Worm (Caenorhabditis elegans) whole organism, L4/young adult: ENCODE data around the gene Y73B6A.1.

Experiments
- W03F9.2 ChIP-seq: fragments of 150-350 bp; optimal IDR thresholded peaks from 2 replicates; lab custom pipeline; 2014; ENCODE audit warnings: missing biosample characterization, missing genetic modification characterization
- dao-5 ChIP-seq: sonication (generic microtip); optimal IDR thresholded peaks from 2 replicates; lab custom pipeline; 2016; ENCODE audit warnings: missing genotype, missing genetic modification characterization, moderate library complexity, missing compliant biosample characterization
- him-1 ChIP-seq: sonication (generic microtip); optimal IDR thresholded peaks from 2 replicates; lab custom pipeline; 2016; ENCODE audit warnings: missing genotype, missing genetic modification reagents, missing genetic modification characterization, missing compliant biosample characterization

The Y73B6A.1 gene

DNA sequence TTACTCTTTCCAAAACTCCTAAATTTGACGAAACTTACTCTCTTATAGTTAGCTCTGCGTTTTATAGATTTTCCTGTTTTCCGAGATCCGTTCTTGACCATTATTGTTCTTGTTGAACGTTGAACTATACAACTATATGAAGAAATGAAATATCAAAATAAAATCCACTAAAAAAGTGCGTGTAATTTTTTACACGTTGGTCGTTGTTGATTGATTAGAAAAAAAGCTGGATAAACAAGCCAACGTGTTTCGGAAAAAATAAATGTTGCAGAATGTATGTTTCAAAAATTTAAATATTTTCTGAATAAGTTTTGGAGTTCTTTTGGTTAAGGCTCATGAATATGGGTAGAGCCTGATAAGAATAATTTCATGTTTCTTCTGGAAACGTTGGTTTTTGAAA, at the start of gene Y73B6A.1:
Gene Y73B6A.1 (minus strand): TSS at position 101 of the 400 bp plus-strand sequence.
- TF ChIP-seq dao-5 (tag; lab: Kevin White, UChicago) (no peak), him-1 (tag; lab: Kevin White, UChicago) (no peak), W03F9.2 (no peak)

- TF ChIP-seq him-1 (tag; lab: Kevin White, UChicago) (no peak), dao-5 (tag; lab: Kevin White, UChicago) (no peak), W03F9.2 (no peak)
Observed at ce11 chrIV:6664336-6664735, 3.5 kb downstream of the Y73B6A.1 start.

DNA sequence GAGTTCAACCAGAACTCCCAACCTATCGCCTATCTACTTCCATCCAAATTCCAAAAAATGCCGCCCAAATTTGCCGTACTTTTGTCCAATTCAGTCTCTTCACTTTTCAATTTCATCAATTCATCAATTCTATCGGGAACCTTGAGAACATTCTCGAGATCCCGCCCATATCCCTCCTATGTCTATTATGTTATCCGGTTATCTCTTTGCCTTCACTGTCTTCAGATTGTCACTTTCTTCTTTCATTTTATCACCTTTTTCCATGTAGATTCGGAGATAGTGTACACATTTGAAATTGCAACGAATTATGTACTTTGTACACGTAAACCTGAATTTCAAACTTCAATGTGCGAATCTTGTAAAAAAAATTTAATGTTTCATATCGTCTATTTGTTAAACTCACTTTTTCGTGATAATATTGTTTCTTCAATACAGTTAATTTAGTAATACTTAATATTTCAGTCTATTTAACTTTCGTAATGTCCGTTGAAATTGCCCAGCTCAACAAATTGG, 10.2 kb downstream of the Y73B6A.1 start, which contains the start of gene C01B10.11:
Gene C01B10.11 (plus strand): TSS at position 463 of the 513 bp plus-strand sequence.
- no peak for TF ChIP-seq W03F9.2
- TF ChIP-seq him-1 (tag; lab: Kevin White, UChicago), result no peak
- no peak for TF ChIP-seq dao-5 (tag; lab: Kevin White, UChicago)

DNA sequence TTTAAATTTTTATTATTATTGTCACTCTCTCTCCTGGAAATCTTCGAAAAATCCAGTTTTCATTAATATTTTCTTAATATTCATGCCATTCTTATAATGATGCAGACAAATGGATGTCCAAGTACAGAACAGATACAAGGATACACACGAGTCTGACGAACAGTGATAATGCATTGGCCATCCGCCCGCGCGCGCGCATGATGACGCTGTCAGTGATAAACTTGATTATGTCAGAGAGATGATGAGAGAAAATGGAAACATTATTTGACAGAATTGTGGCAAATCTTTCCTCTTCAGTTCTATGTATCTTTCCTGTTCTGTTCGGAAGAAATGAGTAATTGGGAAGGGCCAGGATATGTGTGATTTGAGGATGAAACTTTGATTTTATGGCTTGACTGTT, 12.1 kb downstream of the Y73B6A.1 start:
- TF ChIP-seq him-1 (tag; lab: Kevin White, UChicago) (no peak), dao-5 (tag; lab: Kevin White, UChicago) (no peak)

DNA sequence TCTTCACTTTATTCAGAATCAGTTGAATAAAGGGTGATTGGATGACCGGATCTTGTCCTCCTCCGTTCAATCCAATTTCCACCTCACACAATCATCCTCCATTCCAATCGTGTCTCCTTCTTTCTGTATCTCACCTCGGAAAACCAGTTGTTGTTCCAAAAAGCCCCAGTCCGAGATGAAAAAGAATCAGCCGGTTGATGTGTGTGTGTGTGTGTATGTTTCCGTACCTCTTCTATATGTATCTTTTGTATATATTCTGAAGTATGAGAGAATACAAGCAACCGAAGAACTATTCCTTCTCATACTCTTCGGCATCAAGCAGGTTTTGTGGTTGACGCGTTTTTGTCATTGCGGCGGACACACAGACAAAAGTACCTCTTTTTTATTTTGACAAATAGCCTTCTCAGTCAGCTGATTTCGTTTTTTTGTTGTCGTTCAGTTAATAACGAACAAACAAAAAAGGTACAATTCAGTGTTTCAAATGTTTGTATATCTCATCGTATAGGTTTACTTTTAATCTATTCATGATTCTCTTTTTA, 14.1 kb downstream of the Y73B6A.1 start:
- no peak for TF ChIP-seq dao-5 (tag; lab: Kevin White, UChicago)
- TF ChIP-seq him-1 (tag; lab: Kevin White, UChicago), result no peak
- no peak for TF ChIP-seq W03F9.2

DNA sequence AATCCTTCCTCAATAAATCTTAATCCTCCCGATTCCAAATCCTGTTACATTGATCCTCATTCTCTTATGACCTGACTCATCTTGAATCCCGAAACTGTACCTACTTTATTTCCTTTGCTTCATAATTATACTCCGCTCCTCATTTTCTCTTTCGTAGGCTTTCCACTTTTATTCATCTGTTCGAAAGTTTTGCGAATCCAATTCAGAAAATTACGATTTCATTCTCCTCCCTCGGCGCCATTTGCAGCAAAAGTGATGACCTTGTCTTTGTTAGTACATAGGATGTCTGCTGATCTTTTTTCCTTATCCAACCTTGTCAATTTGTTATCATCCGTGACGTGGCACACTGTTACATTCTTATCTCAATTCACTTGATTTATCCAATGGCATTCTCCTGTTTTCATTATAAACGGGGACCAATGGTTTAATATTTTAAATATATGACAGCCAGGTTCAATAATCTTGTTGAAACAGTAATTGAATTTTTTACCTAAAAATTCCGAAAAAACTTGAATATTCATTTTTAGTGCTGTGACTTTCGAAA, 15.2 kb downstream of the Y73B6A.1 start:
- TF ChIP-seq W03F9.2, result no peak
- no peak for TF ChIP-seq him-1 (tag; lab: Kevin White, UChicago)
- no peak for TF ChIP-seq dao-5 (tag; lab: Kevin White, UChicago)

DNA sequence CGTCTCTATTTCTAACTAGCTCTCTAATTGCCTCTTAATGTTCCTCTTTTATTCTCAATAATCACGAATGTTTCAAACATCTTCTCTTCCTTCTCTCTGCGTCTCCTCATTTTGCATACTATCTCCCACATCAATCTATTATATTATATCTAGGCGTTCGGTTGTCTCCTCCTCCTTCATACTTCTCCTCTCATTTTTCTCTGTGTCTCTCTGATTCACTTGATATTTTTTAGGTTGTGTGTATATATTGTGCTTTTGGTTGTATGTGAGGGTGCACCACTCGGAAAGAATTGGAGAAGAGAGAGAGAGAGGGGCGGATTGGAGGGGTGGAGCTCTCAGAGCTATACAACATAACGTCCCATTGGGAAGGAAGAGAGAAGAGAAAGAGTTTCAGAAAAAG, 19.2 kb downstream of the Y73B6A.1 start:
- TF ChIP-seq him-1 (tag; lab: Kevin White, UChicago), result no peak
- no peak for TF ChIP-seq W03F9.2
- no peak for TF ChIP-seq dao-5 (tag; lab: Kevin White, UChicago)

DNA sequence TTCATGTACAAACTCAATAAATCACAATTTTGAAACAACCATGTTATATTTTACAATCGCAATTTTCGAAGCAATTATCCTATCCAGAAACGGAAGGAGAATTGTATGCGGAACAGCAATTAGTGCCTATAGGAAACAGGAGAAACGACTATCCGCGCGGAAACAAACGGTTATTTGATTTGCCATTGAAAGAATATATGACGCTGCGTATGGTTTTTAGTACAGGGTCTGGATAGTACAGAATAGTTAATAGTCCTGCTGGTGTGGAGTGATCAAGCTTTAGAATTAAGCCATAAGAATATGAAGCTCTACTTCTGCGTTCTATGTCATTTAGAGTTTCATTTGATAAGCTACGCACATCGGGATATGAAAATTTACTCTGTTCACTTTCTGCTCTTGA, 20.9 kb downstream of the Y73B6A.1 start:
- TF ChIP-seq dao-5 (tag; lab: Kevin White, UChicago), result no peak
- no peak for TF ChIP-seq W03F9.2
- no peak for TF ChIP-seq him-1 (tag; lab: Kevin White, UChicago)

DNA sequence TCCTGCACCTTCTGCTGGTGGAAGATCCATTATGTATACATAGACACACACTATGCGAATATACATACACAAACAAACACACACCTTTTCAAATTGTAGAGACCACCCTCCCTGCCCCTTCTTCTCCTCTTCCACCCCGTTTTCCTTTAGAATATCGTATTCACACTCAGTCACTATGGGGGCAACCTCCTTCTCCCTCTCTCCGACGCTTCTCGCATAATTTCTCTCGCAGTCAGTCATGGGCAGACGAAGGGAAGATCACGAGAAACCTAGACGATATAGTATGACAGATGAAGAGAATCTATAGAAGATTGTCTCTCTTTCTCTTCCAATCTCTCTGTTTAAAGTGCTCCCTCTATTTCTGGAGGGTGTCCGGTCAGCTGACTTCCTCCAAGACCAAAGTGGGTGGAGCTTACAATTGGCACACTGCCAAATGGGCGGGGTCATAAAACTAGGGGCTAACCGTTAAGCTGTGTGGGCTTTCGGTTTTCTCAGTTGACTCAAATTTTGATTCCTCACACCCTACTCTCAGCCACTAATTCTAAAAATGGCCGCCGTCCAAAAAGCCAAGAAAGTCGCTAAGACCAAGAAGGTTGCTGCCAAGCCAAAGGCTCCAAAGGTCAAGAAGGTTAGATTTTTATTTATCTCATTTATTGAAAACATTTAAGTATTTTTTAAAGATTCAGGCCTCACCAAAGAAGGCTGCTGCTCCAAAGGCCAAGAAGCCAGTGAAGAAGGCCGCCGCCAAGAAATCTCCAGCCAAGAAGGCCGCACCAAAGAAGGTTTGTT, 21.7 kb downstream of the Y73B6A.1 start, which contains the start of gene hil-7:
Gene hil-7 (plus strand): TSS at position 446 of the 789 bp plus-strand sequence.
- TF ChIP-seq dao-5 (tag; lab: Kevin White, UChicago) (no peak), him-1 (tag; lab: Kevin White, UChicago) (no peak), W03F9.2 (no peak)

DNA sequence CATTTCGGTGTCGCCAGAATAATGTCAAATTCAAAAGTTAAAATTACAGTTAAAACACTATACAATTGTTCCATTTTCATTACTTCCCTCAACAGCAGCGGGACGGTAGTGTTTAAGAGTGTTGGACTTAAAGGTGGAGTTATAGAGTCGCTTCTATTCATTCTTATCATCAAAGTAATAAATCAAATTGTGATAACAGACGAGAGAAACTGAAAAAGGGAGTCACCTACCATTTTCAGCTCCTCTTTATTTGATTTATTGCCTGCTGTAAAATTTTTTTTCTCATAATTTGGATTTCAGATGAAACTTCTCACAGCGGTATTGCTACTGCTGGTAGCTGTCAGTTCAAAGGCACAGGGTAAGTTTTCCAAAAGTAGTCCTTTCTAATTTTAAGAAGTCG, 27.9 kb downstream of the Y73B6A.1 start, which contains the start of gene C01B10.6:
Gene C01B10.6 (plus strand): TSS at position 301 of the 400 bp plus-strand sequence.
- TF ChIP-seq him-1 (tag; lab: Kevin White, UChicago), result no peak
- no peak for TF ChIP-seq W03F9.2
- no peak for TF ChIP-seq dao-5 (tag; lab: Kevin White, UChicago)

DNA sequence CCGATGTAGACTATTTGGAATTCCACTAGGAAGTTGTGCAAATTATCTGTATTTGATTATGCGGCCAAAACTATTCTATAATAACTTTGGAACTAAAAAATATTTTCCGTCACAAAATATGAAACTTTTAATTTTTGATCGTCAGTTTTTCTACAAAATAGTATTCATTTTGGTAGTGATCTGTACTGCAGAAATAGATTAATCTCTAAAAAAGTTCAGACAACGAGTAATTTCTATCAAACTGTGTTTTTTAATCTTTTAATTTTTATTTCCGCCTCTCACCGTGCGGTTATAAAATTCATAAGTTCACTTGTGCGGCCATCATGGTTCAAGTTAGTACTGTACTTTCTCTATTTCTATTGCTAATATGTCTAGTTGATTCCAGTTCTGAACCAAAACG, 29.5 kb downstream of the Y73B6A.1 start, which contains the start of gene C01B10.7:
Gene C01B10.7 (plus strand): TSS at position 301 of the 400 bp plus-strand sequence.
- TF ChIP-seq dao-5 (tag; lab: Kevin White, UChicago) (no peak), W03F9.2 (no peak), him-1 (tag; lab: Kevin White, UChicago) (no peak)

DNA sequence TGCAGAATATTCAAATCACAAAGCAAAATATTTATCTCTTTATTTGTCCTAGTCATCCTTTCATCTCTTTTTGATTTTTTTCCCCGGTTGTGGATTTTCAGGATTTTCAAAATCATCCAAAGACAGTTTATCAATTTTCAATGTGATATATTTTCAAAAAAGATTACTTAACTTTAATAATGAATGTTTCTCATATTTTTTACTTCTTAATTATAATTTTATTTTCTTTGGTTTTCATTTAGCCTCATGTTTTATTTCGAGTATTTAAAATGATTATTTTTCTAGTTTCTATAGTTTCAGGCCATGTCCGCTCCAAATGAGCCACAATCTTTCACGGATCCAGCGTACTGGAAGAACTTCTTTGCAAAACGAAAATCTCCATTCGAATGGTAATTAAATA, 33.0 kb downstream of the Y73B6A.1 start, which contains the start of gene metl-13:
Gene metl-13 (plus strand): TSS at position 301 of the 400 bp plus-strand sequence.
- no peak for TF ChIP-seq dao-5 (tag; lab: Kevin White, UChicago)
- TF ChIP-seq W03F9.2, result no peak
- TF ChIP-seq him-1 (tag; lab: Kevin White, UChicago), result no peak

ce11 chrIV:6631704-6632272, 36.0 kb downstream of the Y73B6A.1 start, which contains the start of the genes cest-5.1 and C01B10.9:
Gene cest-5.1 (minus strand): TSS chrIV:6631754.
Gene C01B10.9 (plus strand): TSS chrIV:6632222.
- TF ChIP-seq dao-5 (tag; lab: Kevin White, UChicago), result no peak
- TF ChIP-seq him-1 (tag; lab: Kevin White, UChicago), result no peak
- peak; percentile 73 for TF ChIP-seq W03F9.2
